In the genomic region with DNA sequence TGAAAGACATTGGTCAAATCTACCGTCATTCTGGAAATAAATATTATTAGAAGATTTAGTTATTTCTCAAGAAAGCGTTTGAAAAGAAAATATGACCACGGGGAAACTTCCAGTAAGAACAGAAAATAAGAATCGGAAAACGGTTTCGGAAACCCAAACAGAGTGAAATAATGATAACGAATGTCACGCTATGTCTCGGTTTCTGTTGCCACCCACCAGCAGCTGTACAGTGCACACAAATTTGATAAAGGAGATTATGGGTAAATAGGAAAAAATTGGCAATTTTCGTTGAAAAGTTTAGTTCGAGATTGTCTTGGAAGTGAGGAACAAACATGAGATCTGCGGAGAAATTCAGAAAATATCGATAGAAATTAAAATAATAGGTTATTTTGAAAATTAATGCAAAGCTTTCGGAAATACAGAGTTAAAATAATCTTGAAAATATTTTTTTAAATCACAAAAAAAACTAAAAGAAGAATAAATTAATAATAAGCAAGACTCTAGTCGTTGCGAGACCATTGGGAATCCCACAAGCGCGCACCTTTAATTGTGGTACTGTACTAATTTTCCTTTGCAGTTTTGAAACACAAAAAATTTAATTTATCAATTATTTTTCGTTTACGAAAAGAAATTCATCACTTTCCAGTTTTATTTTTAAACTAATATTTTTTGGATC, we compare ENCODE assay signal across 5 worm cellular contexts.
TF ChIP-seq lines count a peak whose summit lies in the region.

A gene (minus strand): TSS at position 30 of the 676 bp plus-strand sequence.

TF ChIP-seq in whole organism, L1 larva, 84 proteins besides CTCF, POLR2A, EP300 and RAD21:
- TF ChIP-seq fkh-8 (tag; optimal IDR thresholded peaks at IDR 0.05; lab: Kevin White, UChicago) (no peak), sup-37 (GFP tag; optimal IDR thresholded peaks at IDR 0.05; lab: Kevin White, UChicago) (no peak), unc-98 (GFP tag; IDR thresholded peaks at IDR 0.05; lab: Robert Waterston, UW) (no peak), elt-2 (tag; optimal IDR thresholded peaks at IDR 0.05; lab: Kevin White, UChicago) (peak; percentile 42), mef-2 (tag; optimal IDR thresholded peaks at IDR 0.05; lab: Kevin White, UChicago) (no peak), efl-1 (optimal IDR thresholded peaks at IDR 0.05; lab: Kevin White, UChicago) (no peak), efl-1 (GFP tag; optimal IDR thresholded peaks at IDR 0.05 in 1 of 2; lab: Kevin White, UChicago) (peak in 1 of 2 experiments; percentile 9), lin-35 (GFP tag; optimal IDR thresholded peaks at IDR 0.05; lab: Kevin White, UChicago) (peak in 1 of 2 experiments; percentile 4), nhr-237 (tag; optimal IDR thresholded peaks at IDR 0.05; lab: Kevin White, UChicago) (no peak), nhr-19 (GFP tag; conservative IDR thresholded peaks at IDR 0.05; lab: Robert Waterston, UW) (no peak), aly-2 (tag; optimal IDR thresholded peaks at IDR 0.05; lab: Kevin White, UChicago) (no peak), lin-13 (GFP tag; optimal IDR thresholded peaks at IDR 0.05; lab: Kevin White, UChicago) (no peak), irx-1 (tag; optimal IDR thresholded peaks at IDR 0.05; lab: Kevin White, UChicago) (no peak), unc-30 (tag; optimal IDR thresholded peaks at IDR 0.05; lab: Kevin White, UChicago) (no peak), pax-3 (tag; optimal IDR thresholded peaks at IDR 0.05; lab: Kevin White, UChicago) (no peak)

TF ChIP-seq in whole organism, L2 larva, 48 proteins besides CTCF, POLR2A, EP300 and RAD21:
- no peak for TF ChIP-seq Y55F3AM.14 (GFP tag; optimal IDR thresholded peaks at IDR 0.05; lab: Kevin White, UChicago)
- TF ChIP-seq sem-4 (tag; optimal IDR thresholded peaks at IDR 0.05; lab: Kevin White, UChicago), result no peak
- TF ChIP-seq fos-1 (tag; optimal IDR thresholded peaks at IDR 0.05; lab: Kevin White, UChicago), result peak; percentile 27
- peak; percentile 29 for TF ChIP-seq crh-2 (tag; optimal IDR thresholded peaks at IDR 0.05; lab: Kevin White, UChicago)
TF ChIP-seq in whole organism, L2 larva: peak in this region for 2.

TF ChIP-seq in whole organism, L3 larva, 47 proteins besides CTCF, POLR2A, EP300 and RAD21:
- peak; percentile 24 for TF ChIP-seq pqm-1 (tag; optimal IDR thresholded peaks at IDR 0.05; lab: Kevin White, UChicago)
- no peak for TF ChIP-seq elt-3 (tag; optimal IDR thresholded peaks at IDR 0.05; lab: Kevin White, UChicago)
- TF ChIP-seq elt-2 (tag; optimal IDR thresholded peaks at IDR 0.05; lab: Kevin White, UChicago), result peak; percentile 68

TF ChIP-seq in whole organism, L4 larva, 104 proteins besides CTCF, POLR2A, EP300 and RAD21:
- TF ChIP-seq dmd-6 (GFP tag; IDR thresholded peaks at IDR 0.05; lab: Robert Waterston, UW) (peak; percentile 11; the same call in 1 of the 2 replicates), mdl-1 (tag; optimal IDR thresholded peaks at IDR 0.05; lab: Kevin White, UChicago) (no peak), pqm-1 (tag; optimal IDR thresholded peaks at IDR 0.05; lab: Kevin White, UChicago) (peak; percentile 78), mes-2 (tag; optimal IDR thresholded peaks at IDR 0.05; lab: Kevin White, UChicago; ENCODE audit: poor library complexity, severe bottlenecking) (peak; percentile 25), rbr-2 (tag; optimal IDR thresholded peaks at IDR 0.05; lab: Kevin White, UChicago) (no peak), daf-16 (GFP tag; optimal IDR thresholded peaks at IDR 0.05; lab: Kevin White, UChicago) (no peak), daf-16 (tag; optimal IDR thresholded peaks at IDR 0.05; lab: Kevin White, UChicago) (peak; percentile 76), hlh-11 (tag; optimal IDR thresholded peaks at IDR 0.05; lab: Kevin White, UChicago) (peak; percentile 57), nhr-28 (tag; optimal IDR thresholded peaks at IDR 0.05; lab: Kevin White, UChicago) (peak; percentile 27), dve-1 (tag; optimal IDR thresholded peaks at IDR 0.05; lab: Kevin White, UChicago; ENCODE audit: insufficient read depth) (peak; percentile 49)

TF ChIP-seq in whole organism, young adult, 124 proteins besides CTCF, POLR2A, EP300 and RAD21:
- TF ChIP-seq F33H1.4 (GFP tag; IDR thresholded peaks at IDR 0.05; lab: Robert Waterston, UW), result peak; percentile 78
- TF ChIP-seq T07F8.4 (tag; optimal IDR thresholded peaks at IDR 0.05; lab: Kevin White, UChicago), result no peak
- peak; percentile 52 for TF ChIP-seq nhr-80 (tag; optimal IDR thresholded peaks at IDR 0.05; lab: Kevin White, UChicago)
- no peak for TF ChIP-seq F37B4.10 (GFP tag; IDR thresholded peaks at IDR 0.05; lab: Robert Waterston, UW)
- TF ChIP-seq ceh-91 (GFP tag; IDR thresholded peaks at IDR 0.05; lab: Robert Waterston, UW), result no peak
- no peak for TF ChIP-seq hmg-1.2 (GFP tag; IDR thresholded peaks at IDR 0.05; lab: Robert Waterston, UW)
- peak; percentile 43 for TF ChIP-seq madf-6 (GFP tag; IDR thresholded peaks at IDR 0.05; lab: Robert Waterston, UW)
- TF ChIP-seq efl-1 (GFP tag; optimal IDR thresholded peaks at IDR 0.05; lab: Kevin White, UChicago), result peak; percentile 12
- TF ChIP-seq lsl-1 (GFP tag; optimal IDR thresholded peaks at IDR 0.05; lab: Kevin White, UChicago), result peak; percentile 74
- TF ChIP-seq ceh-58 (GFP tag; IDR thresholded peaks at IDR 0.05; lab: Robert Waterston, UW), result no peak
